Worm (Caenorhabditis elegans): ENCODE results near the gene T23B7.3.

DNA sequence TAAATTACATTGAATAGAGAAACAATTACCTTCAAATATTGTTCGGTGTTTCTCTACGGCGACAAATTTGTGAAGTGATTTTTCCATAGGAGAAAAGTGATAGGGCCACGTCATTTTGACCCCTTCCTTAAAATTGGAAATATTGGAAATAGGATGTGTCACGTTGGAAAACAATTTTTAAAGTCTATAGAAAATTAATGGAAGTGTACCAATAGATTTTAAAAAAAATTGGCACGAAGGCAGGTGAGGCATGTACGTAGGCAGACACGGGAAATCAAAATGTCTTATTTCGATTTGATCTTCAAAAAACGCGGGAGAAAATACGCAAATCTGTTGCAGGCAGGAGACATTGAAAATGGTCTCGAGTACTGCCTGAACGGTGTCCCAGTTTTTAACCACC, 12.3 kb upstream of the T23B7.3 start, which contains the start of gene C33F10.12:
- TF ChIP-seq nhr-12 (tag; optimal IDR thresholded peaks at IDR 0.05) (no peak), ztf-11 (tag; optimal IDR thresholded peaks at IDR 0.05) (no peak), blmp-1 (tag; optimal IDR thresholded peaks at IDR 0.05) (no peak), lin-13 (tag; optimal IDR thresholded peaks at IDR 0.05) (no peak), ces-1 (GFP tag; optimal IDR thresholded peaks at IDR 0.05) (no peak), snpc-4 (tag; optimal IDR thresholded peaks at IDR 0.05) (no peak)

All from whole organism, mixed stage, embryonic.